Fruit fly (Drosophila melanogaster) whole organism, embryonic: ENCODE data around the gene CG13376.

Source experiments
- CG10321 ChIP-seq: fragments of 200-800 bp; sonication (Bioruptor generic); IDR thresholded peaks from 2 replicates; pipeline ENCODE4 v1.3.6; 2022; ENCODE audit warnings: missing biosample characterization, missing genetic modification characterization
- CG10565 ChIP-seq: fragments of 200-800 bp; sonication (Bioruptor generic); optimal IDR thresholded peaks from 3 replicates; lab custom pipeline; 2016; ENCODE audit warnings: missing biosample characterization, mild to moderate bottlenecking, missing genetic modification characterization
- CG11560 ChIP-seq: fragments of 200-800 bp; sonication (Bioruptor generic); IDR thresholded peaks from 3 replicates; pipeline ENCODE4 v1.3.6; 2022; ENCODE audit warnings: missing biosample characterization, missing genetic modification characterization
- CG12659 ChIP-seq: fragments of 200-800 bp; sonication (Bioruptor generic); optimal IDR thresholded peaks from 3 replicates; lab custom pipeline; 2017; ENCODE audit warnings: mild to moderate bottlenecking, missing biosample characterization, missing genetic modification reagents, missing genetic modification characterization
- CG12769 ChIP-seq: fragments of 200-800 bp; sonication (Bioruptor generic); optimal IDR thresholded peaks from 2 replicates; lab custom pipeline; 2019; ENCODE audit warnings: missing biosample characterization, mild to moderate bottlenecking, missing genetic modification characterization, moderate library complexity
- CG15514 ChIP-seq: fragments of 200-800 bp; sonication (Bioruptor generic); optimal IDR thresholded peaks from 3 replicates; lab custom pipeline; 2017; ENCODE audit warnings: missing biosample characterization, missing genetic modification characterization, mild to moderate bottlenecking, moderate library complexity, missing genetic modification reagents
- CG17328 ChIP-seq: fragments of 200-800 bp; sonication (Bioruptor generic); IDR thresholded peaks from 2 replicates; pipeline ENCODE4 v1.3.6; 2022; ENCODE audit warnings: missing biosample characterization, missing genetic modification characterization
- CG17802 ChIP-seq: fragments of 200-800 bp; sonication (Bioruptor generic); optimal IDR thresholded peaks from 2 replicates; lab custom pipeline; 2018; ENCODE audit warnings: missing biosample characterization, mild to moderate bottlenecking, missing genetic modification characterization, moderate library complexity
- CG2199 ChIP-seq: fragments of 200-800 bp; sonication (Bioruptor generic); IDR thresholded peaks from 3 replicates; pipeline ENCODE4 v1.3.6; 2022; ENCODE audit warnings: missing biosample characterization, missing genetic modification characterization
- CG3065 ChIP-seq: fragments of 200-800 bp; sonication (Bioruptor generic); optimal IDR thresholded peaks from 2 replicates; lab custom pipeline; 2016; ENCODE audit warnings: missing biosample characterization, missing genetic modification characterization
- CG3163 ChIP-seq: fragments of 200-800 bp; sonication (Bioruptor generic); optimal IDR thresholded peaks from 3 replicates; lab custom pipeline; 2016; ENCODE audit warnings: missing biosample characterization, missing genetic modification characterization
- CG33557 ChIP-seq: fragments of 200-800 bp; sonication (Bioruptor generic); optimal IDR thresholded peaks from 2 replicates; lab custom pipeline; 2019; ENCODE audit warnings: missing biosample characterization, mild to moderate bottlenecking, missing genetic modification characterization, moderate library complexity
- CG4820 ChIP-seq: fragments of 200-800 bp; sonication (Bioruptor generic); optimal IDR thresholded peaks from 3 replicates; lab custom pipeline; 2016; ENCODE audit warnings: missing biosample characterization, missing genetic modification characterization
- CG6272 ChIP-seq: fragments of 200-800 bp; sonication (Bioruptor generic); IDR thresholded peaks from 2 replicates; pipeline ENCODE4 v1.3.6; 2022; ENCODE audit warnings: missing biosample characterization, missing genetic modification characterization
- CG6813 ChIP-seq: fragments of 200-800 bp; sonication (Bioruptor generic); optimal IDR thresholded peaks from 2 replicates; lab custom pipeline; 2017; ENCODE audit warnings: missing biosample characterization, missing genetic modification characterization, mild to moderate bottlenecking, moderate library complexity, missing genetic modification reagents
- CG8290 ChIP-seq, 3 experiments: fragments of 200-800 bp; sonication (Bioruptor generic); optimal IDR thresholded peaks; 2 replicates each; lab custom pipeline; 2016 to 2019; ENCODE audit warnings: missing biosample characterization in 3 of 3, missing genetic modification characterization in 3 of 3, mild to moderate bottlenecking in 2 of 3, moderate library complexity in 1 of 3
- CG8924 ChIP-seq: fragments of 200-800 bp; optimal IDR thresholded peaks from 3 replicates; lab custom pipeline; 2019; ENCODE audit warnings: missing biosample characterization, mild to moderate bottlenecking, missing genetic modification characterization, moderate library complexity
- CG8944 ChIP-seq: fragments of 200-800 bp; sonication (Bioruptor generic); optimal IDR thresholded peaks from 3 replicates; lab custom pipeline; 2016; ENCODE audit warnings: missing biosample characterization, missing genetic modification characterization
- CrebB ChIP-seq: fragments of 200-800 bp; sonication (Bioruptor generic); optimal IDR thresholded peaks from 3 replicates; lab custom pipeline; 2018; ENCODE audit warnings: missing biosample characterization, mild to moderate bottlenecking, missing genetic modification characterization
- Deaf1 ChIP-seq: fragments of 200-800 bp; optimal IDR thresholded peaks from 3 replicates; lab custom pipeline; 2019; ENCODE audit warnings: missing biosample characterization, mild to moderate bottlenecking, missing genetic modification characterization, moderate library complexity
- Dfd ChIP-seq, 2 experiments: fragments of >200 bp; optimal IDR thresholded peaks; 2 replicates each; lab custom pipeline; 2017; ENCODE audit warnings: missing biosample characterization in 2 of 2, missing genetic modification characterization in 2 of 2
- Dll ChIP-seq: fragments of 200-800 bp; sonication (Bioruptor generic); IDR thresholded peaks from 4 replicates; pipeline ENCODE4 v1.3.6; 2022; ENCODE audit warnings: missing biosample characterization, missing genetic modification characterization; ENCODE audit not compliant: partially characterized antibody
- Doc3 ChIP-seq: fragments of 200-800 bp; sonication (Bioruptor generic); IDR thresholded peaks from 3 replicates; pipeline ENCODE4 v1.3.6; 2022; ENCODE audit warnings: missing biosample characterization, missing genetic modification characterization; ENCODE audit not compliant: partially characterized antibody
- Gsc ChIP-seq: fragments of 200-800 bp; sonication (Bioruptor generic); IDR thresholded peaks from 2 replicates; pipeline ENCODE4 v1.3.6; 2022; ENCODE audit warnings: missing biosample characterization, missing genetic modification characterization
- HLH54F ChIP-seq: fragments of 200-800 bp; sonication (Bioruptor generic); optimal IDR thresholded peaks from 3 replicates; lab custom pipeline; 2016; ENCODE audit warnings: missing biosample characterization, missing genetic modification characterization
- HLHmδ ChIP-seq: fragments of 200-800 bp; sonication (Bioruptor generic); optimal IDR thresholded peaks from 2 replicates; lab custom pipeline; 2018; ENCODE audit warnings: missing biosample characterization, mild to moderate bottlenecking, missing genetic modification characterization, moderate library complexity
- Hmr ChIP-seq: fragments of 200-800 bp; sonication (Bioruptor generic); optimal IDR thresholded peaks from 3 replicates; lab custom pipeline; 2017; ENCODE audit warnings: mild to moderate bottlenecking, missing biosample characterization, missing genetic modification reagents, missing genetic modification characterization
- Jarid2 ChIP-seq: fragments of 200-800 bp; sonication (Bioruptor generic); optimal IDR thresholded peaks from 3 replicates; lab custom pipeline; 2017; ENCODE audit warnings: mild to moderate bottlenecking, missing biosample characterization, missing genetic modification reagents, missing genetic modification characterization
- MBD-R2 ChIP-seq: fragments of 200-800 bp; sonication (Bioruptor generic); IDR thresholded peaks from 2 replicates; pipeline ENCODE4 v1.3.6; 2022; ENCODE audit warnings: missing biosample characterization, missing genetic modification characterization
- MTF-1 ChIP-seq: fragments of 200-800 bp; sonication (Bioruptor generic); optimal IDR thresholded peaks from 2 replicates; lab custom pipeline; 2018; ENCODE audit warnings: missing biosample characterization, mild to moderate bottlenecking, missing genetic modification characterization, borderline replicate concordance
- Ptx1 ChIP-seq: fragments of 200-800 bp; sonication (Bioruptor generic); IDR thresholded peaks from 2 replicates; pipeline ENCODE4 v1.3.6; 2022; ENCODE audit warnings: missing biosample characterization, missing genetic modification characterization
- Trl ChIP-seq, 3 experiments: fragments of >200 bp in 2 of 3; fragments of 200-800 bp in 1 of 3; sonication (Bioruptor generic) in 1 of 3; optimal IDR thresholded peaks; 2 replicates in 1 of 3; 3 replicates in 2 of 3; lab custom pipeline; 2016 to 2017; ENCODE audit warnings: missing biosample characterization in 1 of 3, missing genetic modification characterization in 1 of 3
- ab ChIP-seq: fragments of 200-800 bp; sonication (Bioruptor generic); optimal IDR thresholded peaks from 2 replicates; lab custom pipeline; 2016; ENCODE audit warnings: missing biosample characterization, missing genetic modification characterization
- aop ChIP-seq: fragments of 200-800 bp; sonication (Bioruptor generic); IDR thresholded peaks from 2 replicates; pipeline ENCODE4 v1.3.6; 2022; ENCODE audit warnings: missing biosample characterization, missing genetic modification characterization
- cg ChIP-seq: fragments of 200-800 bp; sonication (Bioruptor generic); optimal IDR thresholded peaks from 3 replicates; lab custom pipeline; 2019; ENCODE audit warnings: missing biosample characterization, mild to moderate bottlenecking, missing genetic modification characterization, moderate library complexity
- esg ChIP-seq: fragments of 200-800 bp; sonication (Bioruptor generic); conservative IDR thresholded peaks from 2 replicates; pipeline ENCODE4 v1.3.6; 2022; ENCODE audit warnings: missing biosample characterization, missing genetic modification characterization
- jing ChIP-seq: fragments of 200-800 bp; sonication (Bioruptor generic); optimal IDR thresholded peaks from 2 replicates; lab custom pipeline; 2018; ENCODE audit warnings: missing biosample characterization, mild to moderate bottlenecking, missing genetic modification characterization
- kay ChIP-seq: fragments of 200-800 bp; sonication (Bioruptor generic); optimal IDR thresholded peaks from 2 replicates; lab custom pipeline; 2016; ENCODE audit warnings: missing biosample characterization, missing genetic modification characterization
- lbe ChIP-seq: fragments of 200-800 bp; sonication (Bioruptor generic); optimal IDR thresholded peaks from 2 replicates; lab custom pipeline; 2016; ENCODE audit warnings: missing biosample characterization, mild to moderate bottlenecking, missing genetic modification characterization
- pan ChIP-seq, 4 experiments: fragments of >200 bp in 3 of 4; fragments of 200-800 bp in 1 of 4; sonication (Bioruptor generic) in 1 of 4; optimal IDR thresholded peaks in 3 of 4; IDR thresholded peaks in 1 of 4; 2 replicates each; pipeline versions ENCODE4 v1.3.6 to Lab custom; 2017 to 2022; ENCODE audit warnings: missing biosample characterization in 2 of 4, missing genetic modification characterization in 2 of 4, mixed read lengths in 1 of 4
- psq ChIP-seq: fragments of 200-800 bp; sonication (Bioruptor generic); optimal IDR thresholded peaks from 2 replicates; lab custom pipeline; 2017; ENCODE audit warnings: missing biosample characterization, missing genetic modification characterization
- schlank ChIP-seq: fragments of 200-800 bp; sonication (Bioruptor generic); optimal IDR thresholded peaks from 2 replicates; lab custom pipeline; 2018; ENCODE audit warnings: missing biosample characterization, mild to moderate bottlenecking, missing genetic modification characterization
- slbo ChIP-seq: fragments of 200-800 bp; sonication (Bioruptor generic); IDR thresholded peaks from 2 replicates; pipeline ENCODE4 v1.3.6; 2022; ENCODE audit warnings: missing biosample characterization, missing genetic modification characterization
- slp2 ChIP-seq: fragments of 200-800 bp; sonication (Bioruptor generic); optimal IDR thresholded peaks from 2 replicates; lab custom pipeline; 2016; ENCODE audit warnings: missing biosample characterization, missing genetic modification characterization
- sug ChIP-seq: fragments of 200-800 bp; optimal IDR thresholded peaks from 2 replicates; lab custom pipeline; 2019; ENCODE audit warnings: missing biosample characterization, mild to moderate bottlenecking, missing genetic modification characterization, moderate library complexity
- ttk ChIP-seq: fragments of 200-800 bp; sonication (Bioruptor generic); IDR thresholded peaks from 2 replicates; pipeline ENCODE4 v2.1.2; 2022; ENCODE audit warnings: missing biosample characterization, missing genetic modification characterization
- vvl ChIP-seq: fragments of 200-800 bp; sonication (Bioruptor generic); IDR thresholded peaks from 2 replicates; pipeline ENCODE4 v1.3.6; 2022; ENCODE audit warnings: missing biosample characterization, missing genetic modification characterization
- wek ChIP-seq: fragments of 200-800 bp; sonication (Bioruptor generic); optimal IDR thresholded peaks from 3 replicates; lab custom pipeline; 2018; ENCODE audit warnings: missing biosample characterization, mild to moderate bottlenecking, missing genetic modification characterization, moderate library complexity
- z ChIP-seq: fragments of 200-800 bp; sonication (Bioruptor generic); IDR thresholded peaks from 3 replicates; pipeline ENCODE4 v1.3.6; 2022; ENCODE audit warnings: missing biosample characterization, missing genetic modification characterization

Gene CG13376

DNA sequence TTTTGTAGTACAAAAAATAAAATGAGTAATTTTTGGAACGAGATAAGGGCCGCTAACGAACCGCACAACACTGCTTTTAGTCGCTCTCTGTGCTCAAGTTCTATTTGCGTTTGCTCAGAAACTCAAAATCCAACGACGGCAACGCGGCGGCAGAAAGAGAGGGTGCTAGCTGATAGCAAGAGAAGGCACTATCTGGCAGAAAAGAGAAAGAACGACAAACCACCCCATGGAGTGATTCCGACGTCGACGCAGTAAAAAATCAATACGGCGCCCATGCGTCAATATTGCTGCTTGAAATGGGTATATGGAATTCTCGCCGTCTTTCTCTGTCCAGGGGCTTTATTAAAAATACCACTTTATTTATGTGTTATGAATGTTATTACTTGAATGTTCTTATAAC lies 9.2 kb upstream of the CG13376 start:
- TF ChIP-seq z (GFP tag; lab: Robert Waterston, UW) (peak; percentile 84), slp2 (GFP tag; lab: Kevin White, UChicago) (no peak), wek (GFP tag; lab: Kevin White, UChicago) (peak; percentile 22), Doc3 (GFP tag; lab: Robert Waterston, UW) (no peak), kay (GFP tag; lab: Kevin White, UChicago) (no peak), Hmr (GFP tag; lab: Kevin White, UChicago) (peak; percentile 22), CG15514 (peak; percentile 8), CG11560 (tag; lab: Robert Waterston, UW) (no peak), Jarid2 (GFP tag; lab: Kevin White, UChicago) (peak; percentile 18), HLH54F (GFP tag; lab: Kevin White, UChicago) (no peak), CG6272 (GFP tag; lab: Robert Waterston, UW) (no peak), Dfd (GFP tag; optimal IDR thresholded peaks at IDR 0.05; lab: Kevin White, UChicago) (no peak), CG10321 (GFP tag; lab: Robert Waterston, UW) (peak; percentile 67), CG8944 (GFP tag; lab: Kevin White, UChicago) (no peak), CG6813 (no peak), HLHmδ (GFP tag; lab: Kevin White, UChicago) (peak; percentile 11), psq (GFP tag; lab: Kevin White, UChicago) (no peak), CG3065 (no peak), CG3163 (GFP tag; lab: Kevin White, UChicago) (peak; percentile 73), Dll (GFP tag; lab: Robert Waterston, UW) (0 out of 4 replicates have a peak, but pooled peaks have one; percentile 25), aop (GFP tag; lab: Robert Waterston, UW) (no peak), ab (no peak), CG2199 (peak; percentile 76; the same call in 2 of the 3 replicates), MBD-R2 (no peak; the same call in 1 of the 2 replicates), CG17802 (tag; lab: Kevin White, UChicago) (no peak), schlank (tag; lab: Kevin White, UChicago) (no peak), esg (GFP tag; lab: Robert Waterston, UW) (no peak), CG12769 (tag; lab: Kevin White, UChicago) (peak; percentile 13), CG8924 (tag; lab: Kevin White, UChicago) (peak; percentile 4), CG8290 (GFP tag; optimal IDR thresholded peaks at IDR 0.05; lab: Kevin White, UChicago) (peak; percentile 42), CG8290 (tag; optimal IDR thresholded peaks at IDR 0.05; lab: Kevin White, UChicago) (peak; percentile 49 to 63), cg (no peak), Deaf1 (tag; lab: Kevin White, UChicago) (peak; percentile 19), MTF-1 (GFP tag; lab: Kevin White, UChicago) (no peak), Trl (optimal IDR thresholded peaks at IDR 0.05; lab: Kevin White, UChicago) (peak; percentile 56 to 60), Trl (GFP tag; optimal IDR thresholded peaks at IDR 0.05; lab: Kevin White, UChicago) (no peak), CG33557 (GFP tag; lab: Kevin White, UChicago) (peak; percentile 5), vvl (0 out of 2 replicates have a peak, but pooled peaks have one; percentile 16), Gsc (GFP tag; lab: Robert Waterston, UW) (no peak), Ptx1 (GFP tag; lab: Robert Waterston, UW) (no peak), jing (GFP tag; lab: Kevin White, UChicago) (no peak), CG4820 (GFP tag; lab: Kevin White, UChicago) (no peak), CG17328 (GFP tag; lab: Robert Waterston, UW) (0 out of 2 replicates have a peak, but pooled peaks have one; percentile 14), CG10565 (GFP tag; lab: Kevin White, UChicago) (no peak), CG12659 (GFP tag; lab: Kevin White, UChicago) (peak; percentile 5), CrebB (no peak), sug (peak; percentile 50), ttk (GFP tag; lab: Robert Waterston, UW) (peak; percentile 56), pan (optimal IDR thresholded peaks at IDR 0.05; lab: Kevin White, UChicago) (no peak), pan (GFP tag; optimal IDR thresholded peaks at IDR 0.05 in 1 of 2, IDR thresholded peaks at IDR 0.05 in 1 of 2) (peak in 1 of 2 experiments; percentile 11), lbe (no peak), slbo (GFP tag; lab: Robert Waterston, UW) (no peak)
